Worm (Caenorhabditis elegans): ENCODE measurements around the gene ZK757.10.
A peak's percentile ranks its signal among the peaks of the same experiment; 100 is the strongest.

Gene ZK757.10

DNA sequence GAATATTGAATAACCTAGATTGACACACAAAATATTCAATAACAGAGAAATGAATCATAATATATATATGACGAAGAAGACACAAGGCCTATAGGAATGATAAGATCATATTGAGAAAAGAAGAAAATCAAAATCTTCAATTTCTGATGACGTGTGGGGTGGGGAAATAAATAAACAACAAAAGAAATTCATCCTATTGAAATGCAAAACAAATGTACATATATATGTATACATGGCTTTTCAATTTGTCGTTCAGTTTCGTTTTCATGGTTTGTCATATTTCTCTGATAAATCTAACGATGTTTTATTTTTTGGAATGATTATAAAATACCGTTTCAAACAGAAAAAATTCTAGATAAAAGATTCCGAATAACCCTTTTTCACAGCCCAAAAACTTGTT lies 49.6 kb downstream of the ZK757.10 start, which contains the start of gene ttr-3:
Gene ttr-3 (minus strand): TSS at position 101 of the 400 bp plus-strand sequence.
- TF ChIP-seq nhr-12 (tag; optimal IDR thresholded peaks at IDR 0.05): no peak
- TF ChIP-seq jun-1 (tag; optimal IDR thresholded peaks at IDR 0.05): no peak
- TF ChIP-seq pax-3 (tag; optimal IDR thresholded peaks at IDR 0.05): no peak
- TF ChIP-seq tlp-1 (tag; optimal IDR thresholded peaks at IDR 0.05): no peak
- TF ChIP-seq hpl-2 (GFP tag; optimal IDR thresholded peaks at IDR 0.05): no peak
- TF ChIP-seq elt-3 (tag; optimal IDR thresholded peaks at IDR 0.05): no peak
- TF ChIP-seq egl-13 (tag; optimal IDR thresholded peaks at IDR 0.05): no peak
- TF ChIP-seq elt-2 (tag; optimal IDR thresholded peaks at IDR 0.05): no peak
- TF ChIP-seq nhr-19 (GFP tag; conservative IDR thresholded peaks at IDR 0.05): no peak
- TF ChIP-seq rnt-1 (tag; optimal IDR thresholded peaks at IDR 0.05): no peak
- TF ChIP-seq unc-98 (GFP tag; IDR thresholded peaks at IDR 0.05): no peak
- TF ChIP-seq alr-1 (tag; optimal IDR thresholded peaks at IDR 0.05; ENCODE audit: borderline replicate concordance): no peak

DNA sequence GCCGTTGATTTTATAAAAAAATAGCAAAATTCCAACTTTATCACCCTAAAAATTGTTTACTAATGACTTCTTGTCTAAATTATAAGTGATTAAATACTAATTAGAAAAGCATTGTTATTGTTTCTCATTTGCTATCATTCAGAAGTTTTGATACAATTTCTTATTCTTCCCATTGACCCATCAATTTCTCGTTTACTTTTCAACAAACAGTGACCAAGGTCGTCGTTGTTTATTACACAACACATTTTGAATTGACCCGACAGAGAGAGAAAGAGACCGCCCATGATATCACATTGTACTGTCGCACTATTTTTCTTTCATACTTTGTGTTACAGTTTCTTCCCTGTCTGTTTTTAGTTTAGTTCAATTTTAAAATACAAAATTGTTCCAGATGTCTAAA lies 50.3 kb downstream of the ZK757.10 start, which contains the start of gene ttr-2:
Gene ttr-2 (plus strand): TSS at position 392 of the 400 bp plus-strand sequence.
- peak in 2 of 6 experiments; percentile 46 to 56 for TF ChIP-seq elt-3 (tag; optimal IDR thresholded peaks at IDR 0.05)
- no peak for TF ChIP-seq irx-1 (tag; optimal IDR thresholded peaks at IDR 0.05)
- no peak for TF ChIP-seq efl-1 (optimal IDR thresholded peaks at IDR 0.05)
- TF ChIP-seq efl-1 (GFP tag; optimal IDR thresholded peaks at IDR 0.05 in 1 of 2): peak in 1 of 2 experiments; percentile 73
- peak; percentile 77 for TF ChIP-seq nhr-85 (tag)
- peak; percentile 67 for TF ChIP-seq lin-14 (GFP tag; optimal IDR thresholded peaks at IDR 0.05)
- TF ChIP-seq nhr-12 (tag; optimal IDR thresholded peaks at IDR 0.05): no peak
- peak; percentile 10 for TF ChIP-seq mep-1 (tag; optimal IDR thresholded peaks at IDR 0.05)
- no peak for TF ChIP-seq mdl-1 (tag; optimal IDR thresholded peaks at IDR 0.05)
- no peak for TF ChIP-seq mab-9 (GFP tag; IDR thresholded peaks at IDR 0.05)
- TF ChIP-seq nhr-11 (tag; optimal IDR thresholded peaks at IDR 0.05): no peak
- TF ChIP-seq blmp-1 (tag; optimal IDR thresholded peaks at IDR 0.05): peak; percentile 48
- peak; percentile 21 for TF ChIP-seq nhr-71 (tag; optimal IDR thresholded peaks at IDR 0.05)
- no peak for TF ChIP-seq nhr-28 (tag; optimal IDR thresholded peaks at IDR 0.05)
- peak; percentile 35 for TF ChIP-seq snu-23 (GFP tag; optimal IDR thresholded peaks at IDR 0.05)
- TF ChIP-seq fkh-10 (GFP tag; optimal IDR thresholded peaks at IDR 0.05): no peak

DNA sequence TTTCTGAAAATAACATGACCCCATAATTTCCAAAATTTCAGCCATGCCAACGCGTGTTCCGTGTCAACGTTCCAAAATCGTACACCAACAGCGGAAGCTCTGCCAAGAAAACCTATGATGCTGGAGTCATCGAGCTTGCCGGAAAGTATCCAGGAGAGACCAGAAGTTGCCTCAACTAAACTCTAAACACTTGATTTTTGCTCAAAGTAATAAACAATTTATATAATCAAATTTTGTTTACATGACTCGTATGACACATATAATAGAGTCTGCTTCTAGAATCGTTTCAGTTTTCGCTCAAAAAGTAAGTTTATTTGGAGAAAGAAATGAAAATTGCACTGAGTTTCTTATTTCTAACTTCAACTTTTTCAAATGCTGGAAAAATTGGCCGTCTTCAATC lies 51.7 kb downstream of the ZK757.10 start, which contains the start of gene ttr-1:
Gene ttr-1 (plus strand): TSS at position 301 of the 400 bp plus-strand sequence.
- TF ChIP-seq dpl-1 (GFP tag; optimal IDR thresholded peaks at IDR 0.05): no peak
- TF ChIP-seq elt-2 (tag; optimal IDR thresholded peaks at IDR 0.05): no peak
- TF ChIP-seq ceh-8 (GFP tag; optimal IDR thresholded peaks at IDR 0.05): no peak

DNA sequence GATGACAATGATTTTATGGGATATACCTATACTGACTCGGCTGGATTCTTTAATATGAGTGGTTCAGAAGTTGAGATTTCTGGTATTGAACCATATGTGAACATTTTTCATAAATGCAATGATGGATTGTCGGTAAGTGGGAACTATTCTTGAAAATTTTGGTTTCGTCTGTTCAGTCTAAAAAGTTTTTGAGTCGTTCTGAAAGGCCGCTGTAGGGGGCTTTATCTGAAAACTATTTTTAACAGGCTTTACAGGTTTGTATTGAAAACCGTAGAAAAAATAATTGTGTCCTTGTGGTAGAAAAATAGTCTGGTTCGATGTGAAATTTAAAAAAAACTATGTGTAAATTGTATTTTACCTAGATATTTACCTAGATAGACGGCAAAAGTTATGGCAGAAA lies 52.5 kb downstream of the ZK757.10 start:
- TF ChIP-seq nhr-85 (tag) (peak; percentile 57), nhr-28 (tag; optimal IDR thresholded peaks at IDR 0.05) (no peak)

DNA sequence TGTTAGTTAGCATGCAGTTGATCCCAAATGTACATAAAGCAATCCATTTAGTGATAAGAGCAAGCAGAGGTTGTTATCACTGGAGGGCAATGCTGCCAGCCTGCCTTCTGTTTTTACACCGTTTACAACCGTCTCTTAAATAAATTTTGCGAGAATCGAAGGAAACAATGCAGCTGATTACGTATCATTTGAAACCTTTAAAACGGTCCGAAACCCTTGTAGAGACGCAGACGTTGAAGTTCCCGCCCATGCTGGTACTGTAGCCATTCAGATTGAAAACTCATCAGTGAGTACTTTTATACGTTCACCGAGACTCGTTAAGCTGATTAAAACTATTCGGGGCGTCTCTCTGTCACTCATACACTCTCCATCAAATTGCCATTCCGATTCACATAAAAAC lies 53.4 kb downstream of the ZK757.10 start:
- no peak for TF ChIP-seq skn-1 (tag; optimal IDR thresholded peaks at IDR 0.05)
- no peak for TF ChIP-seq pax-3 (tag; optimal IDR thresholded peaks at IDR 0.05)
- TF ChIP-seq pqm-1 (tag; optimal IDR thresholded peaks at IDR 0.05): peak; percentile 8
- peak; percentile 10 for TF ChIP-seq jun-1 (tag; optimal IDR thresholded peaks at IDR 0.05)
- peak in 1 of 2 experiments; percentile 32 for TF ChIP-seq lin-35 (GFP tag; optimal IDR thresholded peaks at IDR 0.05)
- no peak for TF ChIP-seq sptf-1 (tag; optimal IDR thresholded peaks at IDR 0.05)
- no peak for TF ChIP-seq fkh-4 (tag; optimal IDR thresholded peaks at IDR 0.05; ENCODE audit: borderline replicate concordance)
- TF ChIP-seq swsn-7 (tag; optimal IDR thresholded peaks at IDR 0.05): no peak
- no peak for TF ChIP-seq F16B12.6 (tag; optimal IDR thresholded peaks at IDR 0.05)
- no peak for TF ChIP-seq efl-1 (optimal IDR thresholded peaks at IDR 0.05)
- peak in 1 of 2 experiments; percentile 91 for TF ChIP-seq efl-1 (GFP tag; optimal IDR thresholded peaks at IDR 0.05 in 1 of 2)
- no peak for TF ChIP-seq xbp-1 (tag; optimal IDR thresholded peaks at IDR 0.05)
- TF ChIP-seq elt-2 (tag; optimal IDR thresholded peaks at IDR 0.05): peak; percentile 93
- TF ChIP-seq unc-98 (GFP tag; IDR thresholded peaks at IDR 0.05): no peak
- TF ChIP-seq ceh-82 (tag; optimal IDR thresholded peaks at IDR 0.05): no peak
